Fruit fly (Drosophila melanogaster): ENCODE data around the gene CG7523.

dm6 chr3R:17678138-17678873, 7.6 kb upstream of the CG7523 start:
- peak; percentile 43 for TF ChIP-seq Mnt (GFP tag; optimal IDR thresholded peaks at IDR 0.05)
- no peak for TF ChIP-seq cnc (optimal IDR thresholded peaks at IDR 0.05)
- TF ChIP-seq Crg-1 (GFP tag; optimal IDR thresholded peaks at IDR 0.05), result peak; percentile 4
- no peak for TF ChIP-seq toe (GFP tag; optimal IDR thresholded peaks at IDR 0.05)
- TF ChIP-seq Clk (GFP tag; optimal IDR thresholded peaks at IDR 0.05), result no peak
- no peak for TF ChIP-seq Hr96 (GFP tag; optimal IDR thresholded peaks at IDR 0.05)
- TF ChIP-seq CG12768 (GFP tag; optimal IDR thresholded peaks at IDR 0.05), result peak; percentile 57
- TF ChIP-seq CG5204 (GFP tag; optimal IDR thresholded peaks at IDR 0.05), result no peak
- no peak for TF ChIP-seq CG33017 (tag; optimal IDR thresholded peaks at IDR 0.05)

Measured in whole organism, adult.